Fruit fly (Drosophila melanogaster) ovary, adult (tissue): ENCODE measurements around the gene Pect.

Source experiments
- CG17801 ChIP-seq: fragments of 200-800 bp; optimal IDR thresholded peaks from 2 replicates; lab custom pipeline; 2019; ENCODE audit warnings: missing biosample characterization, mild to moderate bottlenecking, missing genetic modification characterization, moderate library complexity; ENCODE audit not compliant: partially characterized antibody

Gene Pect

dm6 chr2L:13203437-13204137, at the start of gene Pect:
Pect (plus strand) TSS chr2L:13203762.
- TF ChIP-seq CG17801 (GFP tag; lab: Kevin White, UChicago) = peak; percentile 21

- TF ChIP-seq CG17801 (GFP tag; lab: Kevin White, UChicago) = no peak
Observed at dm6 chr2L:13154313-13154712, 49.2 kb upstream of the Pect start.

- no peak for TF ChIP-seq CG17801 (GFP tag; lab: Kevin White, UChicago)
Observed at dm6 chr2L:13156349-13156748, 47.2 kb upstream of the Pect start.

DNA sequence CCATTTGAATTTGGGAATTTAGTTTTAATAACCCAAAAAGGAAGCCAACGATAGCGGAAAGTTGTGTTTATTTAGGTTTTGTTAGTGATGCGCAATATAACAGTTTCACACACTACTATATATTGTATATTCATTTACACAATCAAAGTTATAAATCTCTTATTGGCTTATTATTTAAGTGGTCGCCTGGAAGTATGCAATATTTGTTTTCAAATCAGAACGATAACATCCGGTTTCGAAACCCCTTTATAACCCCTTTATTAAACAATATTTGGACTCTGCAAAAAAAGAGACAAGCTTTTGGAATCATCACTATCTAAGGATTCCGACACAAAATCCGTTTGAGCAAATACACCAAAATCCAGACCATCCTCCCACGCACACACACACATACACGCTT, 45.7 kb upstream of the Pect start:
- TF ChIP-seq CG17801 (GFP tag; lab: Kevin White, UChicago) = peak; percentile 27

DNA sequence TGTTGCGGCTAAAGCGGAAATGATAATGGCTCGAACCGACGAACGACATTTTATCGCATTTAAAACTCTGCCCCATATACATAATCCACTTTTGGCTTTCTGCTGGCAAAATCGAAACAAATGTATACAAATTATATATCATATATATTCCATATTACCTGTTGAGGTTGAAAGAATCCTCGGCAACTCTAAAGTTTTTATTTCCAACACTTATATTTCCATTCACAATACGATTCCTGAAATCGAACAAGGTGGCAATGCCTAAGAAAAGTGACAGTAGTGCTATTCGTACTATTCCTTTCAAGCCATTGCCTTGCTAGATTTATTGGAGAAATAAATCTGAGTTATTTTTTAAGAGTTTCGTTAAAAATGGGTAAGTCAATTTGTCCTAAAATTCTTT, 45.1 kb upstream of the Pect start, which contains the start of gene Pk34A:
Pk34A (plus strand) TSS at position 301 of the 400 bp plus-strand sequence.
- TF ChIP-seq CG17801 (GFP tag; lab: Kevin White, UChicago) = no peak

DNA sequence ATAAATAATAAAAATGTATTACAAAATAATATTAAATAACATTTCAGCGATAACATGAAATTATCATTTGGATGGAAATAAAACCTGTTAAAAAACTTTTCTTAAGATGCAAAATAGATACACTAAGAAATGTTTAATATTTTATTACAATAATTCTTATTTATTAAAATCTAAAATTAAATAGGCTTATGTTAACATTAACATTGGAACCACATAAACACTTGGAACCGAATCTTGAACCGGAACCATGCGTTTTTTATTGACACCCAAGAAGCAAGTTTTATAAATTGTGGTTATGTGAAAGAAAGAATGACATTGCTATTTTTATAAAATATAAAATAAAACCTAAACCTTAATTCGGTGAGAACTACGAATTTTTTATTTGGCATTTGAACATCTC, 43.3 kb upstream of the Pect start, which contains the start of gene kmg:
kmg (plus strand) TSS at position 301 of the 400 bp plus-strand sequence.
- no peak for TF ChIP-seq CG17801 (GFP tag; lab: Kevin White, UChicago)

DNA sequence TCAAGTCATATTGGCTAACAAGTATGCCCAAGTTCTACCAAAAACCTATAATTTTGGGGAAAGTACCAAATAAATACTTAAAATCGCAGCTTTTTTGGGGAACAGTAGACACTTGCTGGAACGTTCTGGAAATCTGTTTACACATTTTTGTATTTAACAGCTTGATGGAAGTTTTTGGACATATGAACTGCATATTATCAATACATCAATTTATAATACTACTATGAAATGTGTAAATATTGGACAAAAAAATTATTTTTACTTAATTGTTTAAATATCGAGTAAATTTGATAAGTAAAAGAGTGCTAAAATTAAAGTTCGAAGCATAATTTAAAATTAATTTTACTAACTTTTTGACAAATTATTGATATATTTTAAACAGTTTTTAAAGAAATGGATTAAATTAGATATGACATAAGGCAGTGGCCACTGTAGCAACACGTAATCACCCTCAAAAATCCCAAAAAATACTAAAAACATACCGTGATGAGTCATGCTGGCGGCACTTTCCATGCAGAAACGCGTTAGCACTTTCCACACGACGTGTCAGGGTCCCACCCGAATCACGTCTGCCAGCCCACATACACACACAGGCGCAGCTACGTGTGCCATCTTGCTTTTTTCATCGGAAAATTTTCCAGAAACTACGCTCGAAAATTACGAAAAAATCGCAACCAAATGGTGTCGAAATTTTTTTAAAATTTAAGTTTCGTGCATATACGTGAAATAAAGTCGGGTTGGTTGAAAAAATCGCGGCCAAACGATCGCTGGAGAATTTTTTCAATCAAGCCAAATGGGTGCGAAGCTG, 38.4 kb upstream of the Pect start, which contains the start of gene Sirt1:
Sirt1 (plus strand) TSS at position 571 of the 808 bp plus-strand sequence.
- TF ChIP-seq CG17801 (GFP tag; lab: Kevin White, UChicago) = peak; percentile 65

DNA sequence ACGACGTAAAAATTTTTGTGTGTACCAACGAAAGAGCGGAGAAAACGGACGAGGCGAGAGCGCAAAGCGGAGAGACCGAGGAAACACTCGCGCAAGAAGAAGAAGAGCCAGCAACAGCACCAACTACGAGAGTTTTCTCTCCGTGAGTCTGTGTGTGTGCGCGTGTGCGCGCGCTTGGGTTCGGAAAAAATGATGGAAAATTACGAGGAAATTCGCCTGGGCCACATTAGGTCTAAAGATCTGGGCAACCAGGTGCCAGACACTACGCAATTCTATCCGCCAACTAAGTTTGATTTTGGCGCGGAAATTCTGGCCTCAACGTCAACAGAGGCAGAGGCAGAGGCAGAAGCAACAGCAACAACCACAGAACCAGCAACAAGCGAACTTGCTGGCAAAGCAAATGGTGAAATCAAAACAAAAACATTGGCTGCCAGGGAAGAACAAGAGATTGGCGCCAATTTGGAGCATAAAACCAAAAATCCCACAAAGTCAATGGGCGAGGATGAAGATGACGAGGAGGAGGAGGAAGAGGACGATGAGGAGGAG, 37.7 kb upstream of the Pect start, which contains the start of gene DnaJ-H:
DnaJ-H (minus strand) TSS at position 271 of the 546 bp plus-strand sequence.
- TF ChIP-seq CG17801 (GFP tag; lab: Kevin White, UChicago) = no peak

DNA sequence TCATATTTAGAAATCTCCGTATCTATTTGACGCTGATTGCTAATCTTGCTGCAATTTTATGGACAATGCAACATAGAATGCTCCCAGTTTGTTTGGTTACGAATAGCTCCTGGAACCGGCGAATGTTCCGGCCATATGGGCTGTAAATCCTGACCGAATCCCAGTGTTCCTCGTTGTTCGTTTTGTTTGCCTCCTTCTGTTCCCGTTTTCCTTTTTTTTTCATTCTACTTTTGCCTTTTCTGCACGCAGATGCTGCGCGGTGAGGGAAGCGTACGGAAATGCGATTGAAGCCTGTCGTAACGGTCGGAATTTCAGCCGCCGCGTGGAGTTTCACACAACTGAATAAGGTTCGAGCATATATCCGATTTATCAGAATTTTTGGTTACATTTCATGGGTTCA, 27.4 kb upstream of the Pect start, which contains the start of gene CG43925:
CG43925 (plus strand) TSS at position 301 of the 400 bp plus-strand sequence.
- TF ChIP-seq CG17801 (GFP tag; lab: Kevin White, UChicago) = no peak

dm6 chr2L:13176701-13177249, 26.8 kb upstream of the Pect start, which contains the start of the genes Sfmbt and CG5439:
Sfmbt (minus strand) TSS chr2L:13176785.
CG5439 (plus strand) TSS chr2L:13177150.
- TF ChIP-seq CG17801 (GFP tag; lab: Kevin White, UChicago) = peak; percentile 62

DNA sequence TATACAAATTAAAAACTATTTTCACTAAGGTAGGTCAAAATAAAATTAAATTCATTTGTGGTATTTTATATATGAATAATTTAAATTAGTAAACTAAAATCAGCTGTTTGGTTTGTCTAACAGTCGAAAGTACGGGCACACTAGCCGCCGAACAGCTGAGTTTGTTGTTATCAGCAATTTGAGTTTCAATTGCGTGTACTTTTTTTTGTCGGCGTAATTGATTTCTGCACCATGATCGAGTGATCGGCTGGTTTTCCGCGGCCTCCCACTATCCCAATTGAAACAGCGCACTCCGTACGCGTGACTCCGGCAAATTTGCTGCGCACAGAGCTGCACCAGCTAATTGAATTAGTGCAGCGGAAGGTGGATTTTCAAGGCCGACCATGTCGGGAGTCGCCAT, 24.5 kb upstream of the Pect start, which contains the start of gene Alg7:
Alg7 (plus strand) TSS at position 153 of the 400 bp plus-strand sequence.
- peak; percentile 21 for TF ChIP-seq CG17801 (GFP tag; lab: Kevin White, UChicago)

- TF ChIP-seq CG17801 (GFP tag; lab: Kevin White, UChicago) = no peak
Observed at dm6 chr2L:13182415-13182814, 21.1 kb upstream of the Pect start, which contains the start of gene Mgat3. Mgat3 (minus strand) TSS chr2L:13182596.

dm6 chr2L:13183150-13183549, 20.4 kb upstream of the Pect start, which contains the start of gene Rsph1:
Rsph1 (plus strand) TSS chr2L:13183450.
- no peak for TF ChIP-seq CG17801 (GFP tag; lab: Kevin White, UChicago)

dm6 chr2L:13190534-13190933, 13.0 kb upstream of the Pect start:
- TF ChIP-seq CG17801 (GFP tag; lab: Kevin White, UChicago) = peak; percentile 23
